Fruit fly (Drosophila melanogaster): ENCODE measurements around the gene CG14568.

DNA sequence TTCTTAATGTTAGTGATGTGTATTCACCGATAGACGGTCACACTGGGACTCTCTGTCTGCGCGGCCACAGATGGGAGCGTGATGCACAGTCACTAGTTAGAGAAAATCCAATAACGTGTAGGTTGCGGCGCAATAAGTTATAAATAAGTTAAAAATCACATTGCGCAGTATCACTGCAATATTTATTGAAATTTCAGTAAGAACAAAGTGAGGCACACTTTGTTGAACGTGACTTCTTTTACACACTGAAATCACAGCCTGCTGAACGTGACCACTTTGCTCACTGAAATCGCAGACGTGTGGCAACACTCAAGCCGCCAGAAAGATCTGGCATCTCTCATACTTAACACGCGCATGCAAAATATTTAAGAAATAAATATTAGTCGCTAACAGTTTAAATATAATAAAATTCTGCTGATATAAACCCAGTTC, 4.7 kb downstream of the CG14568 start, which contains the start of the genes CG11247 and Polr2H:
- TF ChIP-seq Eip78C (GFP tag): peak; percentile 93
- peak; percentile 84 for TF ChIP-seq CG4318 (GFP tag; optimal IDR thresholded peaks at IDR 0.05)
- peak; percentile 66 for TF ChIP-seq CG1621 (tag; optimal IDR thresholded peaks at IDR 0.05)
- peak; percentile 73 for TF ChIP-seq CG15336 (GFP tag; IDR thresholded peaks at IDR 0.05)
- TF ChIP-seq CG6792 (GFP tag; optimal IDR thresholded peaks at IDR 0.05): peak; percentile 83

All from whole organism, prepupa.